Fruit fly (Drosophila melanogaster) Kc167 (cell line): ENCODE data around the gene CG42820.

Experiments used
- Myc ChIP-seq: fragments of >200 bp; optimal IDR thresholded peaks from 2 replicates; lab custom pipeline; 2017; ENCODE audit warnings: missing external identifiers
- insv ChIP-seq: fragments of >200 bp; optimal IDR thresholded peaks from 3 replicates; lab custom pipeline; 2018; ENCODE audit warnings: missing external identifiers
- psq ChIP-seq: fragments of >200 bp; optimal IDR thresholded peaks from 2 replicates; lab custom pipeline; 2017; ENCODE audit warnings: missing external identifiers
- ttk ChIP-seq: sonication (Bioruptor generic); optimal IDR thresholded peaks from 2 replicates; lab custom pipeline; 2017; ENCODE audit warnings: missing external identifiers

DNA sequence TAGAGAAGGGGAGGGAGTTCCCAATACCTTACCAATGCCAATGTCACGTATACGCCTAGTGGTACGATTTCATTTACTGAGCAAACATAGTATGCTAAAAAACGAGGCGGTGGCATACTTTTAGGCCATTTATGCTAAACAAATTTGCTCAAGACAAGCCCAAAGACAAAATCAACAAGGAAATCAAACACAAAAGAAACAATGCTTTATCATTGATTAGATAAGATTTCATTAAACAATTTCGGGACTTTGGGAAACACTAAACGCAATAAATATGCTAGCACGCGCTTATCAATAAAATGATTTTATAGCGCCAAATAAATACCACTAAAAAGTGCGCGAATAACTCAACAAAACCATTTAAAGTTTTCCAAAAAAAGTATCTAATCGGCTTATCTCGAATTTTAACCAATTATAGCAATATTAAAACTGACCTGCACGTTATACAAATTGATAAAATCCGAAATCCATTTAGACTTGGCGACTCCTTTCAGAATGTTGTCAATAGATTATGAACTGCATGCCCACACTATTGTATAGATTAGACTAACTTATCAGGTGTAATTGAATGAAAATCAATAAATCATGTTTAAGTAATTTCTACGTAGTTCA lies 41.5 kb downstream of the CG42820 start:
- TF ChIP-seq ttk = no peak
- no peak for TF ChIP-seq Myc
- TF ChIP-seq psq (lab: Kevin White, UChicago) = no peak
- no peak for TF ChIP-seq insv
